Fruit fly (Drosophila melanogaster) whole organism, embryonic: Measurements from ENCODE around the gene CG6567.

Source experiments
- Abd-B ChIP-seq: fragments of 200-800 bp; sonication (Bioruptor generic); optimal IDR thresholded peaks from 2 replicates; lab custom pipeline; 2018; ENCODE audit warnings: missing biosample characterization, mild to moderate bottlenecking, missing genetic modification characterization, moderate library complexity
- Aef1 ChIP-seq: fragments of 200-800 bp; sonication (Bioruptor generic); IDR thresholded peaks from 3 replicates; pipeline ENCODE4 v1.3.6; 2022; ENCODE audit warnings: missing biosample characterization, missing genetic modification characterization
- CG10321 ChIP-seq: fragments of 200-800 bp; sonication (Bioruptor generic); IDR thresholded peaks from 2 replicates; pipeline ENCODE4 v1.3.6; 2022; ENCODE audit warnings: missing biosample characterization, missing genetic modification characterization
- CG11398 ChIP-seq: fragments of 200-800 bp; sonication (Bioruptor generic); optimal IDR thresholded peaks from 2 replicates; lab custom pipeline; 2016; ENCODE audit warnings: missing biosample characterization, missing genetic modification characterization
- CG12659 ChIP-seq: fragments of 200-800 bp; sonication (Bioruptor generic); optimal IDR thresholded peaks from 3 replicates; lab custom pipeline; 2017; ENCODE audit warnings: mild to moderate bottlenecking, missing biosample characterization, missing genetic modification reagents, missing genetic modification characterization
- CG13624 ChIP-seq: fragments of 200-800 bp; sonication (Bioruptor generic); optimal IDR thresholded peaks from 2 replicates; lab custom pipeline; 2016; ENCODE audit warnings: missing biosample characterization, missing genetic modification characterization
- CG13775 ChIP-seq: fragments of 200-800 bp; sonication (Bioruptor generic); optimal IDR thresholded peaks from 3 replicates; lab custom pipeline; 2017; ENCODE audit warnings: missing biosample characterization, mild to moderate bottlenecking, missing genetic modification characterization
- CG14860 ChIP-seq: fragments of 200-800 bp; sonication (Bioruptor generic); IDR thresholded peaks from 3 replicates; pipeline ENCODE4 v1.3.6; 2022; ENCODE audit warnings: missing biosample characterization, missing genetic modification characterization; ENCODE audit not compliant: partially characterized antibody
- CG16863 ChIP-seq: fragments of 200-800 bp; sonication (Bioruptor generic); optimal IDR thresholded peaks from 3 replicates; lab custom pipeline; 2016; ENCODE audit warnings: missing biosample characterization, missing genetic modification characterization
- CG17385 ChIP-seq: fragments of 200-800 bp; sonication (Bioruptor generic); optimal IDR thresholded peaks from 3 replicates; lab custom pipeline; 2018; ENCODE audit warnings: missing biosample characterization, mild to moderate bottlenecking, missing genetic modification characterization
- CG17568 ChIP-seq: fragments of 200-800 bp; sonication (Bioruptor generic); optimal IDR thresholded peaks from 2 replicates; lab custom pipeline; 2018; ENCODE audit warnings: missing biosample characterization, mild to moderate bottlenecking, missing genetic modification characterization, moderate library complexity
- CG17829 ChIP-seq: fragments of 200-800 bp; optimal IDR thresholded peaks from 2 replicates; lab custom pipeline; 2019; ENCODE audit warnings: missing biosample characterization, mild to moderate bottlenecking, missing genetic modification characterization, moderate library complexity
- CG18599 ChIP-seq: fragments of 200-800 bp; sonication (Bioruptor generic); optimal IDR thresholded peaks from 3 replicates; lab custom pipeline; 2017; ENCODE audit warnings: missing biosample characterization, missing genetic modification characterization, mild to moderate bottlenecking, moderate library complexity, missing genetic modification reagents
- CG2120 ChIP-seq: fragments of 200-800 bp; sonication (Bioruptor generic); optimal IDR thresholded peaks from 3 replicates; lab custom pipeline; 2016; ENCODE audit warnings: missing biosample characterization, missing genetic modification characterization
- CG2712 ChIP-seq: fragments of 200-800 bp; optimal IDR thresholded peaks from 3 replicates; lab custom pipeline; 2019; ENCODE audit warnings: missing biosample characterization, mild to moderate bottlenecking, missing genetic modification characterization, moderate library complexity
- CG34224 ChIP-seq: fragments of 200-800 bp; sonication (Bioruptor generic); IDR thresholded peaks from 3 replicates; pipeline ENCODE4 v1.3.6; 2022; ENCODE audit warnings: missing biosample characterization, missing genetic modification characterization; ENCODE audit not compliant: partially characterized antibody
- CG4707 ChIP-seq: fragments of 200-800 bp; sonication (Bioruptor generic); optimal IDR thresholded peaks from 2 replicates; lab custom pipeline; 2018; ENCODE audit warnings: missing biosample characterization, mild to moderate bottlenecking, missing genetic modification characterization, moderate library complexity
- CG4854 ChIP-seq: fragments of 200-800 bp; sonication (Bioruptor generic); optimal IDR thresholded peaks from 2 replicates; lab custom pipeline; 2016; ENCODE audit warnings: missing biosample characterization, missing genetic modification characterization, inconsistent platforms
- CG7786 ChIP-seq: fragments of 200-800 bp; sonication (Bioruptor generic); optimal IDR thresholded peaks from 2 replicates; lab custom pipeline; 2016; ENCODE audit warnings: missing biosample characterization, missing genetic modification characterization
- CG8089 ChIP-seq: fragments of 200-800 bp; sonication (Bioruptor generic); optimal IDR thresholded peaks from 3 replicates; lab custom pipeline; 2016; ENCODE audit warnings: missing biosample characterization, missing genetic modification characterization
- CG9797 ChIP-seq: fragments of 200-800 bp; sonication (Bioruptor generic); optimal IDR thresholded peaks from 3 replicates; lab custom pipeline; 2018; ENCODE audit warnings: missing biosample characterization, mild to moderate bottlenecking, missing genetic modification characterization
- Dbx ChIP-seq: fragments of 200-800 bp; sonication (Bioruptor generic); IDR thresholded peaks from 3 replicates; pipeline ENCODE4 v1.3.6; 2022; ENCODE audit warnings: missing biosample characterization, missing genetic modification characterization
- Dek ChIP-seq: fragments of 200-800 bp; sonication (Bioruptor generic); optimal IDR thresholded peaks from 3 replicates; lab custom pipeline; 2019; ENCODE audit warnings: missing biosample characterization, mild to moderate bottlenecking, missing genetic modification characterization, moderate library complexity
- ERR ChIP-seq: fragments of 200-800 bp; sonication (Bioruptor generic); optimal IDR thresholded peaks from 2 replicates; lab custom pipeline; 2016; ENCODE audit warnings: missing biosample characterization, missing genetic modification characterization
- H2.0 ChIP-seq: fragments of 200-800 bp; sonication (Bioruptor generic); IDR thresholded peaks from 2 replicates; pipeline ENCODE4 v1.3.6; 2022; ENCODE audit warnings: missing biosample characterization, missing genetic modification characterization
- HLH4C ChIP-seq: fragments of 200-800 bp; sonication (Bioruptor generic); IDR thresholded peaks from 3 replicates; pipeline ENCODE4 v1.3.6; 2022; ENCODE audit warnings: missing biosample characterization, missing genetic modification characterization; ENCODE audit not compliant: partially characterized antibody
- Hmr ChIP-seq: fragments of 200-800 bp; sonication (Bioruptor generic); optimal IDR thresholded peaks from 3 replicates; lab custom pipeline; 2017; ENCODE audit warnings: mild to moderate bottlenecking, missing biosample characterization, missing genetic modification reagents, missing genetic modification characterization
- Hr51 ChIP-seq, 2 experiments: fragments of 200-800 bp; sonication (Bioruptor generic); optimal IDR thresholded peaks; 2 replicates in 1 of 2; 3 replicates in 1 of 2; lab custom pipeline; 2016 to 2018; ENCODE audit warnings: missing biosample characterization in 2 of 2, missing genetic modification characterization in 2 of 2, mild to moderate bottlenecking in 1 of 2, moderate library complexity in 1 of 2
- NFAT ChIP-seq: fragments of 200-800 bp; sonication (Bioruptor generic); IDR thresholded peaks from 2 replicates; pipeline ENCODE4 v1.3.6; 2022; ENCODE audit warnings: missing biosample characterization, missing genetic modification characterization
- NfI ChIP-seq: fragments of 200-800 bp; sonication (Bioruptor generic); optimal IDR thresholded peaks from 3 replicates; lab custom pipeline; 2018; ENCODE audit warnings: missing biosample characterization, mild to moderate bottlenecking, missing genetic modification characterization, moderate library complexity
- Opbp ChIP-seq: fragments of 200-800 bp; sonication (Bioruptor generic); IDR thresholded peaks from 3 replicates; pipeline ENCODE4 v1.3.6; 2022; ENCODE audit warnings: missing biosample characterization, missing genetic modification characterization; ENCODE audit not compliant: partially characterized antibody
- Scr ChIP-seq: fragments of 200-800 bp; sonication (Bioruptor generic); IDR thresholded peaks from 2 replicates; pipeline ENCODE4 v1.3.6; 2022; ENCODE audit warnings: missing biosample characterization, missing genetic modification characterization; ENCODE audit not compliant: partially characterized antibody
- Ssrp ChIP-seq: fragments of 200-800 bp; sonication (Bioruptor generic); optimal IDR thresholded peaks from 2 replicates; lab custom pipeline; 2018; ENCODE audit warnings: missing biosample characterization, mild to moderate bottlenecking, missing genetic modification characterization, moderate library complexity
- cas ChIP-seq: fragments of 200-800 bp; sonication (Bioruptor generic); IDR thresholded peaks from 2 replicates; pipeline ENCODE4 v1.3.6; 2022; ENCODE audit warnings: missing biosample characterization, missing genetic modification characterization
- cg ChIP-seq: fragments of 200-800 bp; sonication (Bioruptor generic); optimal IDR thresholded peaks from 3 replicates; lab custom pipeline; 2019; ENCODE audit warnings: missing biosample characterization, mild to moderate bottlenecking, missing genetic modification characterization, moderate library complexity
- disco-r ChIP-seq: fragments of 200-800 bp; sonication (Bioruptor generic); optimal IDR thresholded peaks from 2 replicates; lab custom pipeline; 2016; ENCODE audit warnings: missing biosample characterization, missing genetic modification characterization
- dpn ChIP-seq, 2 experiments: fragments of 200-800 bp; sonication (Bioruptor generic); optimal IDR thresholded peaks; 3 replicates each; lab custom pipeline; 2016; ENCODE audit warnings: missing biosample characterization in 2 of 2, missing genetic modification characterization in 2 of 2
- ems ChIP-seq: fragments of 200-800 bp; sonication (Bioruptor generic); optimal IDR thresholded peaks from 3 replicates; lab custom pipeline; 2016; ENCODE audit warnings: missing biosample characterization, missing genetic modification characterization
- gro ChIP-seq: fragments of 200-800 bp; sonication (Bioruptor generic); optimal IDR thresholded peaks from 2 replicates; lab custom pipeline; 2016; ENCODE audit warnings: missing biosample characterization, missing genetic modification characterization
- gsb-n ChIP-seq: fragments of 200-800 bp; sonication (Bioruptor generic); optimal IDR thresholded peaks from 3 replicates; lab custom pipeline; 2018; ENCODE audit warnings: missing biosample characterization, mild to moderate bottlenecking, missing genetic modification characterization
- ind ChIP-seq: fragments of 200-800 bp; sonication (Bioruptor generic); optimal IDR thresholded peaks from 3 replicates; lab custom pipeline; 2016; ENCODE audit warnings: missing biosample characterization, missing genetic modification characterization
- knrl ChIP-seq: fragments of 200-800 bp; sonication (Bioruptor generic); IDR thresholded peaks from 3 replicates; pipeline ENCODE4 v1.3.6; 2022; ENCODE audit warnings: missing biosample characterization, missing genetic modification characterization; ENCODE audit not compliant: partially characterized antibody
- lab ChIP-seq: fragments of 200-800 bp; sonication (Bioruptor generic); optimal IDR thresholded peaks from 3 replicates; lab custom pipeline; 2017; ENCODE audit warnings: missing biosample characterization, missing genetic modification characterization, mild to moderate bottlenecking, moderate library complexity, missing genetic modification reagents
- phol ChIP-seq: fragments of 200-800 bp; sonication (Bioruptor generic); optimal IDR thresholded peaks from 3 replicates; lab custom pipeline; 2018; ENCODE audit warnings: missing biosample characterization, mild to moderate bottlenecking, missing genetic modification characterization, moderate library complexity
- sd ChIP-seq: fragments of 200-800 bp; sonication (Bioruptor generic); optimal IDR thresholded peaks from 3 replicates; lab custom pipeline; 2018; ENCODE audit warnings: missing biosample characterization, mild to moderate bottlenecking, missing genetic modification characterization, moderate library complexity
- sim ChIP-seq: fragments of 200-800 bp; sonication (Bioruptor generic); IDR thresholded peaks from 2 replicates; pipeline ENCODE4 v1.3.6; 2022; ENCODE audit warnings: missing biosample characterization, missing genetic modification characterization
- zen2 ChIP-seq: fragments of 200-800 bp; sonication (Bioruptor generic); IDR thresholded peaks from 3 replicates; pipeline ENCODE4 v1.3.6; 2022; ENCODE audit warnings: missing biosample characterization, missing genetic modification characterization; ENCODE audit not compliant: partially characterized antibody

Gene CG6567

DNA sequence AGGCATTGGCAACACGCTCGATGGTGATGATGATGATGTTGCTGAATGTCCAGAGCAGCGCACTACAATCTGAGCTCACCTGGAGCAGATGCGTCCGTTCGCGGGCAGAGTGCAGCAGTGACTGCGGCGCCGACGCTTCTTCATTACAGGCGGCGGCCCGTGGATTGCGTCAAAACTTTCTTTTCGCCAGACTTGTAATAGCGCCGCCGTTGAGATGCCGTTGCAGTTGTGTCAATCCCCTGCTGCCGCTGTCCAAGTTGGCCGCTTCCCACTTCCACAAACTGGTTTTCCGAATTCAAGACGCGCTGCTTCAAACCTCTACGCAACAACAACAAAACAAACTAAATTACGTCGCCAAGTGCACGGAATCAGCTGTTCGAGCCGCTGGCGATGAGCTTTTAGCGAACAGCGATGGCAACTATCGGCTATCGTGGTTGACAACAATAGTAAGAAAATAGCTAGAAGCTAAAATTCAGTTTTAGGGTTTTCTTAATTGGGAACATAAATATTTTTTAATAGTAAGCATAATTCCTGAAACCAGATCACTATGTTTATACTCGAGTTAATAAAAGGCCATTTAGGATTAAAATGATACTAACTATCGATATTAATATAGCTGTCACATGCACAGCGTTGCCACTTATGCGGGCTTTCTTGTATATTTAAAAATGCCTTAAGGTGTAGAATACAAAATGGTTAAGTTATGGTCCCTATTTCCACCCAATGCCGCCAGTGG lies 27.7 kb upstream of the CG6567 start, which contains the start of gene Tpc1 (continued):
- peak; percentile 60 for TF ChIP-seq CG13775
- TF ChIP-seq CG17385 (GFP tag; lab: Kevin White, UChicago) = peak; percentile 13
- peak; percentile 17 for TF ChIP-seq CG16863
- TF ChIP-seq sim (GFP tag; lab: Robert Waterston, UW) = no peak
- TF ChIP-seq HLH4C (GFP tag; lab: Robert Waterston, UW) = peak; percentile 77
- TF ChIP-seq cg (GFP tag; lab: Kevin White, UChicago) = no peak
- no peak for TF ChIP-seq CG11398 (GFP tag; lab: Kevin White, UChicago)
- 0 out of 2 replicates have a peak, but pooled peaks have one; percentile 10 for TF ChIP-seq H2.0 (GFP tag; lab: Robert Waterston, UW)
- peak; percentile 14 for TF ChIP-seq ind (GFP tag; lab: Kevin White, UChicago)
- TF ChIP-seq cas (GFP tag; lab: Robert Waterston, UW) = no peak
- peak; percentile 42 for TF ChIP-seq CG7786 (GFP tag; lab: Kevin White, UChicago)
- TF ChIP-seq Scr = peak; percentile 93
- peak; percentile 28 for TF ChIP-seq NfI (GFP tag; lab: Kevin White, UChicago)
- TF ChIP-seq CG18599 = peak; percentile 8
- 0 out of 3 replicates have a peak, but pooled peaks have one; percentile 47 for TF ChIP-seq Dbx (GFP tag; lab: Robert Waterston, UW)
- TF ChIP-seq CG2120 = peak; percentile 73
- peak; percentile 91 for TF ChIP-seq CG34224 (GFP tag; lab: Robert Waterston, UW)
- TF ChIP-seq zen2 = peak; percentile 50; the same call in 1 of the 3 replicates
- peak; percentile 34 for TF ChIP-seq Dek
- TF ChIP-seq gsb-n = no peak
- peak; percentile 29 for TF ChIP-seq sd (tag; lab: Kevin White, UChicago)
- TF ChIP-seq CG17568 = no peak
- peak; percentile 24 for TF ChIP-seq lab (GFP tag; lab: Kevin White, UChicago)
- TF ChIP-seq NFAT (GFP tag; lab: Robert Waterston, UW) = peak; percentile 20; the same call in 1 of the 2 replicates
- peak; percentile 90 for TF ChIP-seq knrl (GFP tag; lab: Robert Waterston, UW)
- TF ChIP-seq Ssrp (tag; lab: Kevin White, UChicago) = peak; percentile 2
- TF ChIP-seq CG14860 = peak; percentile 68; the same call in 2 of the 3 replicates
- TF ChIP-seq ems = peak; percentile 43
- TF ChIP-seq CG13624 = peak; percentile 81
- TF ChIP-seq Abd-B (GFP tag; lab: Kevin White, UChicago) = peak; percentile 48
- no peak for TF ChIP-seq CG4707 (GFP tag; lab: Kevin White, UChicago)
- TF ChIP-seq Aef1 (GFP tag; lab: Robert Waterston, UW) = 0 out of 3 replicates have a peak, but pooled peaks have one; percentile 32
- TF ChIP-seq Hr51 (GFP tag; optimal IDR thresholded peaks at IDR 0.05; lab: Kevin White, UChicago) = peak; percentile 3 to 13
- TF ChIP-seq ERR = no peak
- TF ChIP-seq Hmr (GFP tag; lab: Kevin White, UChicago) = peak; percentile 17
- TF ChIP-seq dpn (GFP tag; optimal IDR thresholded peaks at IDR 0.05; lab: Kevin White, UChicago) = peak; percentile 16 to 44
- TF ChIP-seq CG17829 (tag; lab: Kevin White, UChicago) = peak; percentile 53
- peak; percentile 63 for TF ChIP-seq gro
- TF ChIP-seq disco-r = peak; percentile 61
- peak; percentile 56 for TF ChIP-seq CG2712 (tag; lab: Kevin White, UChicago)
- TF ChIP-seq CG10321 (GFP tag; lab: Robert Waterston, UW) = no peak
- TF ChIP-seq Opbp = peak; percentile 69
- TF ChIP-seq CG4854 = peak; percentile 54
- peak; percentile 26 for TF ChIP-seq CG9797
- TF ChIP-seq CG8089 (GFP tag; lab: Kevin White, UChicago) = no peak
- TF ChIP-seq CG12659 (GFP tag; lab: Kevin White, UChicago) = peak; percentile 36
- peak; percentile 59 for TF ChIP-seq phol (tag; lab: Kevin White, UChicago)
